Worm (Caenorhabditis elegans) whole organism, L1 larva: ENCODE data around the gene Y110A2AL.3.

ENCODE experiments used
- C04F5.9 ChIP-seq: sonication (generic microtip); optimal IDR thresholded peaks from 2 replicates; lab custom pipeline; 2016; ENCODE audit warnings: missing genetic modification characterization, missing compliant biosample characterization
- C16A3.4 ChIP-seq: fragments of 150-350 bp; optimal IDR thresholded peaks from 2 replicates; lab custom pipeline; 2014; ENCODE audit warnings: missing biosample characterization, missing genetic modification characterization
- C34B4.2 ChIP-seq: sonication (generic microtip); optimal IDR thresholded peaks from 2 replicates; lab custom pipeline; 2017; ENCODE audit warnings: mild to moderate bottlenecking, missing genetic modification characterization, missing compliant biosample characterization
- F16B12.6 ChIP-seq: fragments of 150-350 bp; optimal IDR thresholded peaks from 2 replicates; lab custom pipeline; 2014; ENCODE audit warnings: missing biosample characterization, missing genetic modification characterization
- Y116A8C.19 ChIP-seq: sonication (generic microtip); optimal IDR thresholded peaks from 2 replicates; lab custom pipeline; 2016; ENCODE audit warnings: missing compliant biosample characterization, missing genetic modification characterization, borderline replicate concordance
- ama-1 ChIP-seq: fragments of 150-350 bp; optimal IDR thresholded peaks from 2 replicates; lab custom pipeline; 2014
- blmp-1 ChIP-seq: fragments of 150-350 bp; optimal IDR thresholded peaks from 2 replicates; lab custom pipeline; 2014; ENCODE audit warnings: missing biosample characterization, missing genetic modification characterization
- ceh-8 ChIP-seq: fragments of 200-800 bp; sonication (Bioruptor generic); optimal IDR thresholded peaks from 2 replicates; lab custom pipeline; 2018; ENCODE audit warnings: mild to moderate bottlenecking, missing genetic modification characterization, moderate library complexity, missing compliant biosample characterization
- ceh-82 ChIP-seq, 3 experiments: fragments of 150-350 bp in 1 of 3; sonication (generic microtip) in 2 of 3; optimal IDR thresholded peaks; 2 replicates each; lab custom pipeline; 2014 to 2017; ENCODE audit warnings: missing biosample characterization in 3 of 3, missing genetic modification characterization in 3 of 3
- ceh-88 ChIP-seq: fragments of 200-800 bp; sonication (Bioruptor generic); IDR thresholded peaks from 2 replicates; pipeline ENCODE4 v1.3.6; 2022; ENCODE audit warnings: missing genetic modification characterization, missing compliant biosample characterization
- dsc-1 ChIP-seq: sonication (generic microtip); optimal IDR thresholded peaks from 2 replicates; lab custom pipeline; 2016; ENCODE audit warnings: mild to moderate bottlenecking, missing genetic modification characterization, missing compliant biosample characterization
- efl-3 ChIP-seq: fragments of 200-800 bp; sonication (Bioruptor generic); optimal IDR thresholded peaks from 2 replicates; lab custom pipeline; 2018; ENCODE audit warnings: mild to moderate bottlenecking, missing genetic modification characterization, missing compliant biosample characterization
- egl-13 ChIP-seq: sonication (generic microtip); optimal IDR thresholded peaks from 2 replicates; lab custom pipeline; 2016; ENCODE audit warnings: missing genotype, missing genetic modification reagents, missing genetic modification characterization, missing compliant biosample characterization
- egl-27 ChIP-seq, 2 experiments: fragments of 150-350 bp in 1 of 2; sonication (generic microtip); optimal IDR thresholded peaks; 3 replicates each; lab custom pipeline; 2017 to 2018; ENCODE audit warnings: missing biosample characterization in 2 of 2, missing genetic modification characterization in 2 of 2, missing genetic modification reagents in 2 of 2
- elt-2 ChIP-seq: sonication (generic microtip); optimal IDR thresholded peaks from 2 replicates; lab custom pipeline; 2016; ENCODE audit warnings: missing genetic modification characterization, mild to moderate bottlenecking, inconsistent platforms, missing compliant biosample characterization, missing genetic modification reagents
- elt-3 ChIP-seq, 6 experiments: fragments of 150-350 bp in 1 of 6; sonication (generic microtip); optimal IDR thresholded peaks; 2 replicates each; lab custom pipeline; 2017 to 2018; ENCODE audit warnings: missing biosample characterization in 6 of 6, missing genetic modification characterization in 6 of 6, inconsistent platforms in 1 of 6
- fkh-10 ChIP-seq: sonication (generic microtip); optimal IDR thresholded peaks from 2 replicates; lab custom pipeline; 2017; ENCODE audit warnings: missing biosample characterization, missing genetic modification reagents, missing genetic modification characterization
- fkh-8 ChIP-seq: sonication (generic microtip); optimal IDR thresholded peaks from 2 replicates; lab custom pipeline; 2016; ENCODE audit warnings: mild to moderate bottlenecking, missing genetic modification characterization, missing compliant biosample characterization
- fos-1 ChIP-seq: fragments of 150-350 bp; optimal IDR thresholded peaks from 2 replicates; lab custom pipeline; 2014; ENCODE audit warnings: missing biosample characterization, missing genetic modification characterization
- grh-1 ChIP-seq: fragments of 200-800 bp; sonication (Bioruptor generic); IDR thresholded peaks from 2 replicates; pipeline ENCODE4 v1.3.6; 2022; ENCODE audit warnings: missing genetic modification reagents, missing genetic modification characterization, missing compliant biosample characterization
- hlh-17 ChIP-seq: fragments of 200-800 bp; sonication (Bioruptor generic); optimal IDR thresholded peaks from 2 replicates; lab custom pipeline; 2018; ENCODE audit warnings: missing genetic modification characterization, mild to moderate bottlenecking, missing compliant biosample characterization, moderate library complexity, borderline replicate concordance
- hlh-4 ChIP-seq: sonication (generic microtip); optimal IDR thresholded peaks from 2 replicates; lab custom pipeline; 2016; ENCODE audit warnings: mild to moderate bottlenecking, missing genetic modification characterization, missing compliant biosample characterization
- hpl-2 ChIP-seq: fragments of 150-350 bp; optimal IDR thresholded peaks from 2 replicates; lab custom pipeline; 2014; ENCODE audit warnings: missing biosample characterization, missing genetic modification reagents, missing genetic modification characterization
- irx-1 ChIP-seq: sonication (generic microtip); optimal IDR thresholded peaks from 2 replicates; lab custom pipeline; 2016; ENCODE audit warnings: missing genetic modification characterization, missing compliant biosample characterization
- jun-1 ChIP-seq: fragments of 150-350 bp; optimal IDR thresholded peaks from 2 replicates; lab custom pipeline; 2014; ENCODE audit warnings: missing biosample characterization, missing genetic modification reagents, missing genetic modification characterization
- lin-13 ChIP-seq: fragments of 150-350 bp; optimal IDR thresholded peaks from 2 replicates; lab custom pipeline; 2014; ENCODE audit warnings: missing biosample characterization, missing genetic modification reagents, missing genetic modification characterization
- lin-14 ChIP-seq: fragments of 200-800 bp; sonication (Bioruptor generic); optimal IDR thresholded peaks from 2 replicates; lab custom pipeline; 2018; ENCODE audit warnings: mild to moderate bottlenecking, missing genetic modification characterization, moderate library complexity, missing compliant biosample characterization
- lin-35 ChIP-seq, 2 experiments: fragments of 150-350 bp; optimal IDR thresholded peaks; 2 replicates each; lab custom pipeline; 2014; ENCODE audit warnings: missing biosample characterization in 2 of 2, missing genetic modification characterization in 2 of 2, missing genetic modification reagents in 2 of 2
- lin-39 ChIP-seq: fragments of 150-350 bp; optimal IDR thresholded peaks from 2 replicates; lab custom pipeline; 2014; ENCODE audit warnings: missing biosample characterization, missing genetic modification reagents, missing genetic modification characterization
- lsy-2 ChIP-seq, 2 experiments: fragments of 150-350 bp; optimal IDR thresholded peaks; 2 replicates each; lab custom pipeline; 2014; ENCODE audit warnings: missing biosample characterization in 2 of 2, missing genetic modification characterization in 2 of 2
- mef-2 ChIP-seq: fragments of 150-350 bp; optimal IDR thresholded peaks from 2 replicates; lab custom pipeline; 2014; ENCODE audit warnings: missing biosample characterization, missing genetic modification characterization
- mep-1 ChIP-seq: fragments of 150-350 bp; optimal IDR thresholded peaks from 2 replicates; lab custom pipeline; 2014; ENCODE audit warnings: missing biosample characterization, missing genetic modification characterization
- nhr-12 ChIP-seq: sonication (generic microtip); optimal IDR thresholded peaks from 2 replicates; lab custom pipeline; 2017; ENCODE audit warnings: missing biosample characterization, missing genetic modification characterization
- nhr-20 ChIP-seq: sonication (generic microtip); optimal IDR thresholded peaks from 2 replicates; lab custom pipeline; 2016; ENCODE audit warnings: mild to moderate bottlenecking, missing genetic modification characterization, missing compliant biosample characterization
- nhr-28 ChIP-seq: fragments of 150-350 bp; optimal IDR thresholded peaks from 2 replicates; lab custom pipeline; 2014; ENCODE audit warnings: missing biosample characterization, missing genetic modification characterization
- nhr-47 ChIP-seq: sonication (generic microtip); optimal IDR thresholded peaks from 2 replicates; lab custom pipeline; 2016; ENCODE audit warnings: mild to moderate bottlenecking, missing genetic modification characterization, moderate library complexity, missing compliant biosample characterization
- nhr-85 ChIP-seq: sonication (generic microtip); peaks from one replicate; lab custom pipeline; 2016; ENCODE audit warnings: missing genetic modification characterization, inconsistent platforms, missing compliant biosample characterization
- pqm-1 ChIP-seq: sonication (generic microtip); optimal IDR thresholded peaks from 3 replicates; lab custom pipeline; 2017; ENCODE audit warnings: missing biosample characterization, missing genetic modification characterization
- rnt-1 ChIP-seq: sonication (generic microtip); optimal IDR thresholded peaks from 2 replicates; lab custom pipeline; 2016; ENCODE audit warnings: mild to moderate bottlenecking, missing genetic modification characterization, moderate library complexity, missing compliant biosample characterization
- snpc-4 ChIP-seq: fragments of 150-350 bp; optimal IDR thresholded peaks from 2 replicates; lab custom pipeline; 2014; ENCODE audit warnings: missing biosample characterization, missing genetic modification characterization
- snu-23 ChIP-seq: sonication (generic microtip); optimal IDR thresholded peaks from 2 replicates; lab custom pipeline; 2016; ENCODE audit warnings: missing genetic modification characterization, missing compliant biosample characterization
- sox-4 ChIP-seq: sonication (generic microtip); optimal IDR thresholded peaks from 2 replicates; lab custom pipeline; 2016; ENCODE audit warnings: missing genetic modification characterization, missing compliant biosample characterization
- sptf-1 ChIP-seq: fragments of 150-350 bp; optimal IDR thresholded peaks from 2 replicates; lab custom pipeline; 2014; ENCODE audit warnings: missing biosample characterization, missing genetic modification characterization
- sup-37 ChIP-seq: fragments of 200-800 bp; sonication (Bioruptor generic); optimal IDR thresholded peaks from 2 replicates; lab custom pipeline; 2018; ENCODE audit warnings: mild to moderate bottlenecking, missing genetic modification characterization, missing compliant biosample characterization
- swsn-7 ChIP-seq: sonication (generic microtip); optimal IDR thresholded peaks from 2 replicates; lab custom pipeline; 2016; ENCODE audit warnings: missing genetic modification characterization, missing compliant biosample characterization
- vab-15 ChIP-seq: sonication (generic microtip); optimal IDR thresholded peaks from 2 replicates; lab custom pipeline; 2017; ENCODE audit warnings: missing genotype, mild to moderate bottlenecking, missing genetic modification characterization, missing compliant biosample characterization
- xbp-1 ChIP-seq: sonication (generic microtip); optimal IDR thresholded peaks from 2 replicates; lab custom pipeline; 2016; ENCODE audit warnings: missing genetic modification characterization, missing compliant biosample characterization
- ztf-4 ChIP-seq: fragments of 150-350 bp; optimal IDR thresholded peaks from 2 replicates; lab custom pipeline; 2014; ENCODE audit warnings: missing biosample characterization, missing genetic modification characterization

The Y110A2AL.3 gene

DNA sequence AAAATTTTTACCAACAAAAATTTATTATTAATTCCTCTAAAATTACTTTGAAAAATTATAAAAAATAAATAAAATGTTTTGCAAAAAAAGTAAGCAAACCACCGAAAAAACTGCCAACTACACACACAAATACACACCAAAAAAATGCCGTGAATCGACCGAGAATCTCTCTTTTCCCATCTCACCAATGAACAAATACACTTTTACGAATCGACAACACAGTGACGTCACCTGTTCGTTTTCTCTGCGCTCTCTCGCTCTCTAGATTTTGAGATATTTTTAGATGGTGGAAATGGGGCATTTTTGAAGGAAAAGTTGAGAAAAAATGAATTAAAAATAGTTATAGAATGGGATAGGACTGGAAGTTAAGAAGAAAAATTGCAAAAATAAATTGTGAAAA lies 34.8 kb upstream of the Y110A2AL.3 start (continued):
- TF ChIP-seq pqm-1 (tag; lab: Kevin White, UChicago) (no peak), nhr-12 (tag; lab: Kevin White, UChicago) (no peak), ama-1 (no peak), ceh-82 (tag; optimal IDR thresholded peaks at IDR 0.05; lab: Kevin White, UChicago) (peak in 1 of 3 experiments; percentile 6), nhr-20 (tag; lab: Kevin White, UChicago) (peak; percentile 44), hlh-4 (tag; lab: Kevin White, UChicago) (no peak), C16A3.4 (tag; lab: Kevin White, UChicago) (no peak), lsy-2 (tag; optimal IDR thresholded peaks at IDR 0.05; lab: Kevin White, UChicago) (peak; percentile 40 to 54), ceh-8 (no peak), rnt-1 (tag; lab: Kevin White, UChicago) (peak; percentile 41), F16B12.6 (tag; lab: Kevin White, UChicago) (no peak), xbp-1 (tag; lab: Kevin White, UChicago) (peak; percentile 7), fkh-10 (GFP tag; lab: Kevin White, UChicago) (no peak), hpl-2 (GFP tag; lab: Kevin White, UChicago) (no peak), C34B4.2 (no peak), mef-2 (tag; lab: Kevin White, UChicago) (peak; percentile 43), ztf-4 (tag; lab: Kevin White, UChicago) (no peak), jun-1 (tag; lab: Kevin White, UChicago) (no peak), lin-35 (GFP tag; optimal IDR thresholded peaks at IDR 0.05; lab: Kevin White, UChicago) (peak in 1 of 2 experiments; percentile 37), irx-1 (tag; lab: Kevin White, UChicago) (no peak), elt-3 (tag; optimal IDR thresholded peaks at IDR 0.05; lab: Kevin White, UChicago) (peak in 1 of 6 experiments; percentile 38), snpc-4 (tag; lab: Kevin White, UChicago) (no peak), elt-2 (tag; lab: Kevin White, UChicago) (no peak), egl-13 (tag; lab: Kevin White, UChicago) (no peak), blmp-1 (peak; percentile 52), snu-23 (peak; percentile 33)
- TF ChIP-seq, all 84 proteins: peak for 20

DNA sequence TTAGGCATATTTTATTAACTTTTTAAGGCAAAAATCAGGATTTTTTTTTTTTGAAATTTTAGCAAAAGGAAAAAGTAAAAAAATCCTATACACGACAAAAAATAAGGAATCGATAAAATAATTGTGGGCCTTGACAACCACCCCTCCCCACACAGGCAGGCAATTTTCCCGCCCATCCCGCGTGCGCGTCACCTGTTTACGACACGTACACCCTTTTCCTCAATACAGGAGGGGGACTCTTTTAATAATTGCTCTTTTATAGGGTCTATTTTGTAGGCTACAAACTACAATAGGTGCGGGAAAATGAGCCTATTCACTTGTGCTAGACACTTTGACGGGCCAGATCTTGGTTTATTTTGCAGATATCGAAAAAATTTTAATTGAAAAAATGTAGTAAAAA lies 34.3 kb upstream of the Y110A2AL.3 start:
- TF ChIP-seq egl-27 (tag; optimal IDR thresholded peaks at IDR 0.05; lab: Kevin White, UChicago), result no peak
- peak; percentile 27 for TF ChIP-seq nhr-85
- no peak for TF ChIP-seq sup-37 (GFP tag; lab: Kevin White, UChicago)
- TF ChIP-seq ceh-82 (tag; optimal IDR thresholded peaks at IDR 0.05; lab: Kevin White, UChicago), result no peak
- no peak for TF ChIP-seq fkh-8 (tag; lab: Kevin White, UChicago)
- no peak for TF ChIP-seq lin-13 (GFP tag; lab: Kevin White, UChicago)
- TF ChIP-seq rnt-1 (tag; lab: Kevin White, UChicago), result peak; percentile 13
- TF ChIP-seq efl-3 (GFP tag; lab: Kevin White, UChicago), result no peak

DNA sequence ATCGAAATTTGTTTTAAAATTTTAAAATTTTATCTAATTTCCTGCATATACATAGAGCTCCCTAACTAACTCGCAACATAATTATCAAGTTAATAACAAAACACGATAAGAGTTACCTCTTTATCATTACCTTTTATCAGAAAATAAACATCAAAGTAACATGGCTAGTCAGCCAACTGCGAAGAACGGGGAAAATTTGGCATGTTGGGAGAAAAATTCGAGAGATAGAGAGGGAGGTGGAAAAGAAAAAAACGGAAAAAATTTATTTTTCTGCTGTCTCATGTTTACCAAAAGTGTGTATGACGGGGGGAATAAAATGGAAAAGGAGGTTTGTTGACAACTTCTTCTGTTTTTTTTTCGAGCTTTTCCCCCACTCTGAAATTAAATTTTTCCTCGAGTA lies 32.8 kb upstream of the Y110A2AL.3 start:
- TF ChIP-seq hpl-2 (GFP tag; lab: Kevin White, UChicago) (no peak), C04F5.9 (no peak), snu-23 (no peak), hlh-17 (GFP tag; lab: Kevin White, UChicago) (no peak), Y116A8C.19 (no peak), fkh-8 (tag; lab: Kevin White, UChicago) (no peak), ceh-82 (tag; optimal IDR thresholded peaks at IDR 0.05; lab: Kevin White, UChicago) (no peak), grh-1 (no peak), vab-15 (tag; lab: Kevin White, UChicago) (no peak), swsn-7 (tag; lab: Kevin White, UChicago) (no peak), F16B12.6 (tag; lab: Kevin White, UChicago) (no peak), sptf-1 (tag; lab: Kevin White, UChicago) (no peak), blmp-1 (peak; percentile 0), lin-39 (tag; lab: Kevin White, UChicago) (no peak), hlh-4 (tag; lab: Kevin White, UChicago) (no peak), nhr-28 (no peak), mep-1 (tag; lab: Kevin White, UChicago) (no peak), sox-4 (no peak), nhr-20 (tag; lab: Kevin White, UChicago) (peak; percentile 20), dsc-1 (tag; lab: Kevin White, UChicago) (no peak), nhr-47 (tag; lab: Kevin White, UChicago) (no peak), efl-3 (GFP tag; lab: Kevin White, UChicago) (no peak), fos-1 (tag; lab: Kevin White, UChicago) (no peak), elt-2 (tag; lab: Kevin White, UChicago) (peak; percentile 83), lsy-2 (tag; optimal IDR thresholded peaks at IDR 0.05; lab: Kevin White, UChicago) (no peak), ama-1 (no peak), egl-27 (tag; optimal IDR thresholded peaks at IDR 0.05; lab: Kevin White, UChicago) (no peak), lin-14 (no peak), ceh-88 (GFP tag; lab: Robert Waterston, UW) (no peak)
